Worm (Caenorhabditis elegans): Measurements from ENCODE around the gene nlp-16.

nlp-16 gene

ce11 chrIV:6217503-6217902, 42.1 kb downstream of the nlp-16 start:
- TF ChIP-seq nhr-21 (tag; optimal IDR thresholded peaks at IDR 0.05) (no peak), blmp-1 (tag; optimal IDR thresholded peaks at IDR 0.05; ENCODE audit: insufficient read depth) (no peak), sem-4 (tag; optimal IDR thresholded peaks at IDR 0.05) (no peak), crh-2 (tag; optimal IDR thresholded peaks at IDR 0.05) (no peak), dmd-4 (tag; optimal IDR thresholded peaks at IDR 0.05) (no peak), nhr-129 (tag; optimal IDR thresholded peaks at IDR 0.05) (no peak), nhr-6 (tag; optimal IDR thresholded peaks at IDR 0.05) (no peak), nhr-12 (tag; optimal IDR thresholded peaks at IDR 0.05) (no peak), ama-1 (optimal IDR thresholded peaks at IDR 0.05) (no peak), nhr-11 (tag; optimal IDR thresholded peaks at IDR 0.05) (no peak), snpc-4 (tag; optimal IDR thresholded peaks at IDR 0.05) (no peak), C34F6.9 (tag; optimal IDR thresholded peaks at IDR 0.05) (no peak), unc-39 (tag; optimal IDR thresholded peaks at IDR 0.05) (no peak), lsy-2 (tag; optimal IDR thresholded peaks at IDR 0.05) (no peak), nhr-25 (tag; optimal IDR thresholded peaks at IDR 0.05) (no peak), ztf-4 (tag; optimal IDR thresholded peaks at IDR 0.05) (no peak), unc-55 (GFP tag; optimal IDR thresholded peaks at IDR 0.05) (no peak), lin-13 (GFP tag; optimal IDR thresholded peaks at IDR 0.05) (no peak)

ce11 chrIV:6217066-6217465, 42.6 kb downstream of the nlp-16 start, which contains the start of gene C49A9.9:
Gene C49A9.9 (plus strand): TSS chrIV:6217372.
- TF ChIP-seq F13H6.1 (tag; optimal IDR thresholded peaks at IDR 0.05), result no peak
- no peak for TF ChIP-seq zag-1 (tag; optimal IDR thresholded peaks at IDR 0.05)
- no peak for TF ChIP-seq lin-39 (tag; optimal IDR thresholded peaks at IDR 0.05)
- TF ChIP-seq snpc-4 (tag; optimal IDR thresholded peaks at IDR 0.05), result no peak
- TF ChIP-seq nhr-12 (tag; optimal IDR thresholded peaks at IDR 0.05), result no peak
- no peak for TF ChIP-seq dmd-4 (tag; optimal IDR thresholded peaks at IDR 0.05)
- peak; percentile 84 for TF ChIP-seq fos-1 (tag; optimal IDR thresholded peaks at IDR 0.05)

ce11 chrIV:6213403-6213802, 46.2 kb downstream of the nlp-16 start, which contains the start of gene C49A9.5:
Gene C49A9.5 (plus strand): TSS chrIV:6213673.
- TF ChIP-seq snpc-4 (tag; optimal IDR thresholded peaks at IDR 0.05) (no peak), nhr-6 (tag; optimal IDR thresholded peaks at IDR 0.05) (no peak), ZK546.5 (tag; optimal IDR thresholded peaks at IDR 0.05) (no peak), unc-62 (GFP tag; optimal IDR thresholded peaks at IDR 0.05) (no peak), egl-27 (tag; optimal IDR thresholded peaks at IDR 0.05) (no peak), ama-1 (optimal IDR thresholded peaks at IDR 0.05) (no peak), unc-39 (tag; optimal IDR thresholded peaks at IDR 0.05) (no peak), peb-1 (tag; optimal IDR thresholded peaks at IDR 0.05) (no peak), mdl-1 (tag; optimal IDR thresholded peaks at IDR 0.05) (no peak), sem-4 (tag; optimal IDR thresholded peaks at IDR 0.05) (no peak), mbf-1 (tag; optimal IDR thresholded peaks at IDR 0.05) (no peak), gmeb-1 (tag; optimal IDR thresholded peaks at IDR 0.05) (no peak), nhr-11 (tag; optimal IDR thresholded peaks at IDR 0.05) (no peak), nhr-129 (tag; optimal IDR thresholded peaks at IDR 0.05) (no peak)

- TF ChIP-seq ztf-4 (tag; optimal IDR thresholded peaks at IDR 0.05) (no peak), unc-39 (tag; optimal IDR thresholded peaks at IDR 0.05) (no peak), crh-2 (tag; optimal IDR thresholded peaks at IDR 0.05) (peak; percentile 7), fos-1 (tag; optimal IDR thresholded peaks at IDR 0.05) (peak; percentile 78)
Observed at ce11 chrIV:6210574-6210973, 49.1 kb downstream of the nlp-16 start, which contains the start of the genes ugt-24 and C49A9.6. Gene ugt-24 (minus strand): TSS chrIV:6210720. Gene C49A9.6 (plus strand): TSS chrIV:6210936.

- TF ChIP-seq skn-1 (tag; optimal IDR thresholded peaks at IDR 0.05), result no peak
- no peak for TF ChIP-seq sma-3 (GFP tag; optimal IDR thresholded peaks at IDR 0.05)
- TF ChIP-seq nhr-11 (tag; optimal IDR thresholded peaks at IDR 0.05), result no peak
- TF ChIP-seq nhr-129 (tag; optimal IDR thresholded peaks at IDR 0.05), result peak; percentile 39
- TF ChIP-seq F13H6.1 (tag; optimal IDR thresholded peaks at IDR 0.05), result no peak
Observed at ce11 chrIV:6209337-6209736, 50.3 kb downstream of the nlp-16 start.

- TF ChIP-seq sma-3 (GFP tag; optimal IDR thresholded peaks at IDR 0.05), result peak; percentile 93
- TF ChIP-seq ztf-11 (tag; optimal IDR thresholded peaks at IDR 0.05), result no peak
- no peak for TF ChIP-seq nhr-23 (tag; optimal IDR thresholded peaks at IDR 0.05)
- TF ChIP-seq ceh-82 (tag; optimal IDR thresholded peaks at IDR 0.05), result no peak
- TF ChIP-seq alr-1 (tag; optimal IDR thresholded peaks at IDR 0.05), result no peak
- TF ChIP-seq ceh-16 (tag; optimal IDR thresholded peaks at IDR 0.05), result no peak
- peak; percentile 71 for TF ChIP-seq snpc-4 (tag; optimal IDR thresholded peaks at IDR 0.05)
- peak; percentile 14 for TF ChIP-seq nhr-10 (tag; optimal IDR thresholded peaks at IDR 0.05)
- peak; percentile 81 for TF ChIP-seq mab-5 (tag; optimal IDR thresholded peaks at IDR 0.05)
- TF ChIP-seq R02D3.7 (tag; optimal IDR thresholded peaks at IDR 0.05), result peak; percentile 67
- TF ChIP-seq nhr-129 (tag; optimal IDR thresholded peaks at IDR 0.05), result no peak
- no peak for TF ChIP-seq ama-1 (optimal IDR thresholded peaks at IDR 0.05)
- TF ChIP-seq lin-11 (tag; optimal IDR thresholded peaks at IDR 0.05), result peak; percentile 62
- TF ChIP-seq aly-2 (tag; optimal IDR thresholded peaks at IDR 0.05), result no peak
- no peak for TF ChIP-seq nhr-11 (tag; optimal IDR thresholded peaks at IDR 0.05)
- TF ChIP-seq dmd-4 (tag; optimal IDR thresholded peaks at IDR 0.05), result no peak
- TF ChIP-seq ztf-1 (GFP tag; conservative IDR thresholded peaks at IDR 0.05), result no peak
- peak; percentile 21 for TF ChIP-seq nhr-6 (tag; optimal IDR thresholded peaks at IDR 0.05)
- TF ChIP-seq Y55F3AM.14 (GFP tag; optimal IDR thresholded peaks at IDR 0.05), result peak; percentile 6
- TF ChIP-seq sem-4 (tag; optimal IDR thresholded peaks at IDR 0.05), result peak; percentile 58
- no peak for TF ChIP-seq unc-62 (GFP tag; optimal IDR thresholded peaks at IDR 0.05)
Observed at ce11 chrIV:6206294-6206776, 53.3 kb downstream of the nlp-16 start, which contains the start of gene C49A9.10. Gene C49A9.10 (minus strand): TSS chrIV:6206344.
